Fruit fly (Drosophila melanogaster) whole organism, embryonic: ENCODE measurements around the gene CG31021.

ENCODE experiments used
- Atf3 ChIP-seq: fragments of 200-800 bp; sonication (Bioruptor generic); optimal IDR thresholded peaks from 3 replicates; lab custom pipeline; 2016; ENCODE audit warnings: missing biosample characterization, missing genetic modification characterization
- Bgb ChIP-seq: fragments of 200-800 bp; sonication (Bioruptor generic); IDR thresholded peaks from 2 replicates; pipeline ENCODE4 v1.3.6; 2022; ENCODE audit warnings: missing biosample characterization, missing genetic modification characterization; ENCODE audit not compliant: partially characterized antibody
- CG1024 ChIP-seq: fragments of 200-800 bp; sonication (Bioruptor generic); IDR thresholded peaks from 2 replicates; pipeline ENCODE4 v1.3.6; 2022; ENCODE audit warnings: missing biosample characterization, missing genetic modification characterization
- CG10267 ChIP-seq: fragments of 200-800 bp; sonication (Bioruptor generic); optimal IDR thresholded peaks from 2 replicates; lab custom pipeline; 2018; ENCODE audit warnings: missing biosample characterization, mild to moderate bottlenecking, missing genetic modification characterization, moderate library complexity
- CG12659 ChIP-seq: fragments of 200-800 bp; sonication (Bioruptor generic); optimal IDR thresholded peaks from 3 replicates; lab custom pipeline; 2017; ENCODE audit warnings: mild to moderate bottlenecking, missing biosample characterization, missing genetic modification reagents, missing genetic modification characterization
- CG12942 ChIP-seq: fragments of 200-800 bp; sonication (Bioruptor generic); optimal IDR thresholded peaks from 3 replicates; lab custom pipeline; 2016; ENCODE audit warnings: missing biosample characterization, missing genetic modification characterization
- CG13287 ChIP-seq: fragments of 200-800 bp; sonication (Bioruptor generic); IDR thresholded peaks from 2 replicates; pipeline ENCODE4 v1.3.6; 2022; ENCODE audit warnings: missing biosample characterization, missing genetic modification characterization; ENCODE audit not compliant: partially characterized antibody
- CG14710 ChIP-seq: fragments of 200-800 bp; sonication (Bioruptor generic); optimal IDR thresholded peaks from 3 replicates; lab custom pipeline; 2019; ENCODE audit warnings: missing biosample characterization, mild to moderate bottlenecking, missing genetic modification characterization, moderate library complexity
- CG1603 ChIP-seq: fragments of 200-800 bp; sonication (Bioruptor generic); optimal IDR thresholded peaks from 2 replicates; lab custom pipeline; 2019; ENCODE audit warnings: missing biosample characterization, mild to moderate bottlenecking, missing genetic modification characterization, moderate library complexity
- CG2116 ChIP-seq: fragments of 200-800 bp; sonication (Bioruptor generic); optimal IDR thresholded peaks from 3 replicates; lab custom pipeline; 2018; ENCODE audit warnings: missing biosample characterization, mild to moderate bottlenecking, missing genetic modification characterization
- CG2875 ChIP-seq: fragments of 200-800 bp; sonication (Bioruptor generic); optimal IDR thresholded peaks from 2 replicates; lab custom pipeline; 2017; ENCODE audit warnings: missing biosample characterization, mild to moderate bottlenecking, missing genetic modification characterization, missing genetic modification reagents
- CG33213 ChIP-seq: fragments of 200-800 bp; sonication (Bioruptor generic); optimal IDR thresholded peaks from 3 replicates; lab custom pipeline; 2016; ENCODE audit warnings: missing biosample characterization, missing genetic modification characterization
- CG34224 ChIP-seq: fragments of 200-800 bp; sonication (Bioruptor generic); IDR thresholded peaks from 3 replicates; pipeline ENCODE4 v1.3.6; 2022; ENCODE audit warnings: missing biosample characterization, missing genetic modification characterization; ENCODE audit not compliant: partially characterized antibody
- CG42726 ChIP-seq: fragments of 200-800 bp; sonication (Bioruptor generic); IDR thresholded peaks from 2 replicates; pipeline ENCODE4 v1.3.6; 2022; ENCODE audit warnings: missing biosample characterization, missing genetic modification characterization; ENCODE audit not compliant: partially characterized antibody
- CG4360 ChIP-seq: fragments of 200-800 bp; sonication (Bioruptor generic); IDR thresholded peaks from 2 replicates; pipeline ENCODE4 v1.3.6; 2022; ENCODE audit warnings: missing biosample characterization, missing genetic modification characterization
- CG6654 ChIP-seq: fragments of 200-800 bp; sonication (Bioruptor generic); optimal IDR thresholded peaks from 2 replicates; lab custom pipeline; 2017; ENCODE audit warnings: missing biosample characterization, mild to moderate bottlenecking, missing genetic modification characterization
- CG6791 ChIP-seq: fragments of 200-800 bp; sonication (Bioruptor generic); IDR thresholded peaks from 3 replicates; pipeline ENCODE4 v1.3.6; 2022; ENCODE audit warnings: missing biosample characterization, missing genetic modification characterization; ENCODE audit not compliant: partially characterized antibody
- CG7987 ChIP-seq: fragments of 200-800 bp; sonication (Bioruptor generic); optimal IDR thresholded peaks from 2 replicates; lab custom pipeline; 2018; ENCODE audit warnings: missing biosample characterization, mild to moderate bottlenecking, missing genetic modification characterization, moderate library complexity
- CG8290 ChIP-seq, 3 experiments: fragments of 200-800 bp; sonication (Bioruptor generic); optimal IDR thresholded peaks; 2 replicates each; lab custom pipeline; 2016 to 2019; ENCODE audit warnings: missing biosample characterization in 3 of 3, missing genetic modification characterization in 3 of 3, mild to moderate bottlenecking in 2 of 3, moderate library complexity in 1 of 3
- D19B ChIP-seq: fragments of 200-800 bp; sonication (Bioruptor generic); optimal IDR thresholded peaks from 2 replicates; lab custom pipeline; 2017; ENCODE audit warnings: missing biosample characterization, mild to moderate bottlenecking, missing genetic modification characterization
- E2f2 ChIP-seq: fragments of 200-800 bp; sonication (Bioruptor generic); IDR thresholded peaks from 2 replicates; pipeline ENCODE4 v1.3.6; 2022; ENCODE audit warnings: missing biosample characterization, missing genetic modification characterization
- Ets97D ChIP-seq: fragments of 200-800 bp; sonication (Bioruptor generic); optimal IDR thresholded peaks from 3 replicates; lab custom pipeline; 2016; ENCODE audit warnings: missing biosample characterization, missing genetic modification characterization
- Gsc ChIP-seq: fragments of 200-800 bp; sonication (Bioruptor generic); IDR thresholded peaks from 2 replicates; pipeline ENCODE4 v1.3.6; 2022; ENCODE audit warnings: missing biosample characterization, missing genetic modification characterization
- HmgZ ChIP-seq: fragments of 200-800 bp; sonication (Bioruptor generic); optimal IDR thresholded peaks from 2 replicates; lab custom pipeline; 2018; ENCODE audit warnings: missing biosample characterization, mild to moderate bottlenecking, missing genetic modification characterization
- Hmr ChIP-seq: fragments of 200-800 bp; sonication (Bioruptor generic); optimal IDR thresholded peaks from 3 replicates; lab custom pipeline; 2017; ENCODE audit warnings: mild to moderate bottlenecking, missing biosample characterization, missing genetic modification reagents, missing genetic modification characterization
- MBD-R2 ChIP-seq: fragments of 200-800 bp; sonication (Bioruptor generic); IDR thresholded peaks from 2 replicates; pipeline ENCODE4 v1.3.6; 2022; ENCODE audit warnings: missing biosample characterization, missing genetic modification characterization
- Med ChIP-seq: fragments of 200-800 bp; sonication (Bioruptor generic); peaks from one replicate; lab custom pipeline; 2016; ENCODE audit warnings: missing biosample characterization, missing genetic modification characterization, mild to moderate bottlenecking, inconsistent platforms, moderate library complexity
- Oaz ChIP-seq: fragments of 200-800 bp; sonication (Bioruptor generic); IDR thresholded peaks from 2 replicates; pipeline ENCODE4 v1.3.6; 2022; ENCODE audit warnings: missing biosample characterization, missing genetic modification characterization
- Rfx ChIP-seq: fragments of 200-800 bp; sonication (Bioruptor generic); IDR thresholded peaks from 2 replicates; pipeline ENCODE4 v1.3.6; 2022; ENCODE audit warnings: missing biosample characterization, missing genetic modification characterization
- Spps ChIP-seq: fragments of 200-800 bp; sonication (Bioruptor generic); optimal IDR thresholded peaks from 2 replicates; lab custom pipeline; 2018; ENCODE audit warnings: missing biosample characterization, mild to moderate bottlenecking, missing genetic modification characterization
- Sry-δ ChIP-seq: fragments of 200-800 bp; sonication (Bioruptor generic); optimal IDR thresholded peaks from 2 replicates; lab custom pipeline; 2016; ENCODE audit warnings: missing biosample characterization, missing genetic modification characterization
- amos ChIP-seq: fragments of 200-800 bp; sonication (Bioruptor generic); IDR thresholded peaks from 2 replicates; pipeline ENCODE4 v1.3.6; 2022; ENCODE audit warnings: missing biosample characterization, missing genetic modification characterization; ENCODE audit not compliant: partially characterized antibody
- ewg ChIP-seq: fragments of 200-800 bp; sonication (Bioruptor generic); optimal IDR thresholded peaks from 3 replicates; lab custom pipeline; 2017; ENCODE audit warnings: mild to moderate bottlenecking, missing biosample characterization, missing genetic modification reagents, missing genetic modification characterization
- exex ChIP-seq: fragments of 200-800 bp; sonication (Bioruptor generic); optimal IDR thresholded peaks from 4 replicates; lab custom pipeline; 2018; ENCODE audit warnings: missing biosample characterization, mild to moderate bottlenecking, missing genetic modification characterization, moderate library complexity
- fd64A ChIP-seq: fragments of 200-800 bp; sonication (Bioruptor generic); optimal IDR thresholded peaks from 3 replicates; lab custom pipeline; 2018; ENCODE audit warnings: missing biosample characterization, mild to moderate bottlenecking, missing genetic modification characterization
- her ChIP-seq: fragments of 200-800 bp; sonication (Bioruptor generic); optimal IDR thresholded peaks from 2 replicates; lab custom pipeline; 2016; ENCODE audit warnings: missing biosample characterization, missing genetic modification characterization
- insv ChIP-seq, 2 experiments: fragments of 200-800 bp; sonication (Bioruptor generic); optimal IDR thresholded peaks; 3 replicates each; lab custom pipeline; 2016 to 2018; ENCODE audit warnings: missing biosample characterization in 2 of 2, missing genetic modification characterization in 2 of 2
- ken ChIP-seq: fragments of 200-800 bp; sonication (Bioruptor generic); IDR thresholded peaks from 3 replicates; pipeline ENCODE4 v1.3.6; 2022; ENCODE audit warnings: missing biosample characterization, missing genetic modification characterization
- kni ChIP-seq: fragments of 200-800 bp; sonication (Bioruptor generic); optimal IDR thresholded peaks from 3 replicates; lab custom pipeline; 2017; ENCODE audit warnings: mild to moderate bottlenecking, missing biosample characterization, missing genetic modification reagents, missing genetic modification characterization
- knrl ChIP-seq: fragments of 200-800 bp; sonication (Bioruptor generic); IDR thresholded peaks from 3 replicates; pipeline ENCODE4 v1.3.6; 2022; ENCODE audit warnings: missing biosample characterization, missing genetic modification characterization; ENCODE audit not compliant: partially characterized antibody
- nmo ChIP-seq: fragments of 200-800 bp; sonication (Bioruptor generic); optimal IDR thresholded peaks from 2 replicates; lab custom pipeline; 2018; ENCODE audit warnings: missing biosample characterization, mild to moderate bottlenecking, missing genetic modification characterization, moderate library complexity
- row ChIP-seq: fragments of 200-800 bp; sonication (Bioruptor generic); IDR thresholded peaks from 3 replicates; pipeline ENCODE4 v1.3.6; 2022; ENCODE audit warnings: missing biosample characterization, missing genetic modification characterization
- seq ChIP-seq: fragments of 200-800 bp; sonication (Bioruptor generic); IDR thresholded peaks from 2 replicates; pipeline ENCODE4 v1.3.6; 2022; ENCODE audit warnings: missing biosample characterization, missing genetic modification characterization
- sna ChIP-seq: fragments of 200-800 bp; sonication (Bioruptor generic); IDR thresholded peaks from 2 replicates; pipeline ENCODE4 v1.3.6; 2022; ENCODE audit warnings: missing biosample characterization, missing genetic modification characterization; ENCODE audit not compliant: partially characterized antibody
- stwl ChIP-seq: fragments of 200-800 bp; sonication (Bioruptor generic); optimal IDR thresholded peaks from 3 replicates; lab custom pipeline; 2018; ENCODE audit warnings: missing biosample characterization, mild to moderate bottlenecking, missing genetic modification characterization, moderate library complexity
- sug ChIP-seq: fragments of 200-800 bp; optimal IDR thresholded peaks from 2 replicates; lab custom pipeline; 2019; ENCODE audit warnings: missing biosample characterization, mild to moderate bottlenecking, missing genetic modification characterization, moderate library complexity
- trem ChIP-seq: fragments of 200-800 bp; optimal IDR thresholded peaks from 3 replicates; lab custom pipeline; 2019; ENCODE audit warnings: missing biosample characterization, mild to moderate bottlenecking, missing genetic modification characterization, moderate library complexity
- twi ChIP-seq: fragments of 200-800 bp; optimal IDR thresholded peaks from 2 replicates; lab custom pipeline; 2019; ENCODE audit warnings: missing biosample characterization, mild to moderate bottlenecking, missing genetic modification characterization, moderate library complexity

CG31021 gene

DNA sequence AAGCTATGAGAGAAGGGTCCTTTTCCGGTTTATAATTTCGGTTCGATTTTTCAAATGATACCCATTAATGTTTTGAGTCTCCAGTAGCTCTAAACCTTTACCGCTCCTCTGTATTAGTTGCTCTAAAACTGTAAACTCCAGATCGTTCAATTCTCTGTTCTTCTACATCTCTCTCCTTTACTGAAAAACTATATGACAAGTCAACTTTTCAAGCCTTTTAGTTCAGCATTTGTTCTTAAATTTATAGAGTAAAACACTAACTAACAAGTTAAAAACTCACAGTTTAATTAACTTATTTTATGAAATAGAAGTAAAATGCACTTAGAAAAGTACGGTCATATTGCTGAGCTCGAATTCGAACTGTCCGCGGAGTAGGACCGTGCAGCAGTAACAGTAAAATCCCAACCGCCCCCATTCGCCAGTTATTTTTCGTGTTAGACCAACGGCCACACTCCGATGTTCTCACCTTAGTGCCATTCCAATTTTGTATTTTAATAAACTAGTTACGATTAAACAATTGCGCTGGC, 39.2 kb upstream of the CG31021 start:
- TF ChIP-seq CG7987 (GFP tag; lab: Kevin White, UChicago) (peak; percentile 35), Spps (tag; lab: Kevin White, UChicago) (no peak), sna (GFP tag; lab: Robert Waterston, UW) (no peak), CG14710 (tag; lab: Kevin White, UChicago) (peak; percentile 9), Atf3 (GFP tag; lab: Kevin White, UChicago) (peak; percentile 18), twi (tag; lab: Kevin White, UChicago) (no peak), ewg (GFP tag; lab: Kevin White, UChicago) (peak; percentile 28), seq (no peak), Rfx (GFP tag; lab: Robert Waterston, UW) (0 out of 2 replicates have a peak, but pooled peaks have one; percentile 29), trem (tag; lab: Kevin White, UChicago) (peak; percentile 40), CG10267 (tag; lab: Kevin White, UChicago) (peak; percentile 25), CG33213 (GFP tag; lab: Kevin White, UChicago) (peak; percentile 46), CG13287 (GFP tag; lab: Robert Waterston, UW) (peak; percentile 17; the same call in 1 of the 2 replicates), insv (GFP tag; optimal IDR thresholded peaks at IDR 0.05; lab: Kevin White, UChicago) (peak in 1 of 2 experiments; percentile 27), Med (GFP tag; lab: Kevin White, UChicago) (peak; percentile 88), CG12659 (GFP tag; lab: Kevin White, UChicago) (peak; percentile 25), CG2875 (GFP tag; lab: Kevin White, UChicago) (no peak), CG6654 (GFP tag; lab: Kevin White, UChicago) (peak; percentile 97), E2f2 (GFP tag; lab: Robert Waterston, UW) (peak; percentile 84), CG2116 (GFP tag; lab: Kevin White, UChicago) (peak; percentile 16), kni (GFP tag; lab: Kevin White, UChicago) (no peak), CG8290 (GFP tag; optimal IDR thresholded peaks at IDR 0.05; lab: Kevin White, UChicago) (no peak), CG8290 (tag; optimal IDR thresholded peaks at IDR 0.05; lab: Kevin White, UChicago) (peak in 1 of 2 experiments; percentile 44), fd64A (no peak), Gsc (no peak), Sry-δ (GFP tag; lab: Kevin White, UChicago) (peak; percentile 22), amos (peak; percentile 40; the same call in 1 of the 2 replicates), HmgZ (peak; percentile 18), nmo (GFP tag; lab: Kevin White, UChicago) (peak; percentile 31), ken (GFP tag; lab: Robert Waterston, UW) (no peak), CG1603 (peak; percentile 52), CG12942 (GFP tag; lab: Kevin White, UChicago) (no peak), her (GFP tag; lab: Kevin White, UChicago) (peak; percentile 17), CG42726 (GFP tag; lab: Robert Waterston, UW) (peak; percentile 50; the same call in 1 of the 2 replicates), sug (peak; percentile 30), stwl (peak; percentile 75), Hmr (peak; percentile 46), MBD-R2 (peak; percentile 40; the same call in 1 of the 2 replicates), row (peak; percentile 43; the same call in 1 of the 3 replicates), knrl (GFP tag; lab: Robert Waterston, UW) (no peak), Oaz (GFP tag; lab: Robert Waterston, UW) (no peak), CG4360 (GFP tag; lab: Robert Waterston, UW) (no peak), CG6791 (GFP tag; lab: Robert Waterston, UW) (0 out of 3 replicates have a peak, but pooled peaks have one; percentile 17), Bgb (peak; percentile 36; the same call in 1 of the 2 replicates), Ets97D (GFP tag; lab: Kevin White, UChicago) (peak; percentile 38), CG1024 (GFP tag; lab: Robert Waterston, UW) (no peak), D19B (GFP tag; lab: Kevin White, UChicago) (peak; percentile 56), exex (no peak), CG34224 (0 out of 3 replicates have a peak, but pooled peaks have one; percentile 31)
